Worm (Caenorhabditis elegans) whole organism, L2 larva: ENCODE data around the gene srh-246.

ENCODE experiments used
- F13H6.1 ChIP-seq: sonication (generic microtip); optimal IDR thresholded peaks from 2 replicates; lab custom pipeline; 2016; ENCODE audit warnings: missing genetic modification characterization, missing compliant biosample characterization
- R02D3.7 ChIP-seq: fragments of 150-350 bp; optimal IDR thresholded peaks from 2 replicates; lab custom pipeline; 2014; ENCODE audit warnings: missing biosample characterization, missing genetic modification characterization
- Y55F3AM.14 ChIP-seq: fragments of 200-800 bp; sonication (Bioruptor generic); optimal IDR thresholded peaks from 2 replicates; lab custom pipeline; 2018; ENCODE audit warnings: mild to moderate bottlenecking, missing genetic modification characterization, missing compliant biosample characterization
- ZK546.5 ChIP-seq: sonication (generic microtip); optimal IDR thresholded peaks from 2 replicates; lab custom pipeline; 2017; ENCODE audit warnings: missing biosample characterization, missing genetic modification characterization
- alr-1 ChIP-seq: fragments of 150-350 bp; optimal IDR thresholded peaks from 2 replicates; lab custom pipeline; 2014; ENCODE audit warnings: missing biosample characterization, missing genetic modification characterization
- ama-1 ChIP-seq: fragments of 150-350 bp; optimal IDR thresholded peaks from 2 replicates; lab custom pipeline; 2018; ENCODE audit warnings: inconsistent platforms
- ceh-82 ChIP-seq: fragments of 150-350 bp; optimal IDR thresholded peaks from 2 replicates; lab custom pipeline; 2014; ENCODE audit warnings: missing biosample characterization, missing genetic modification characterization
- crh-2 ChIP-seq: sonication (generic microtip); optimal IDR thresholded peaks from 2 replicates; lab custom pipeline; 2017; ENCODE audit warnings: missing biosample characterization, missing genetic modification characterization
- dmd-4 ChIP-seq: sonication (generic microtip); optimal IDR thresholded peaks from 2 replicates; lab custom pipeline; 2017; ENCODE audit warnings: missing biosample characterization, missing genetic modification characterization
- egl-27 ChIP-seq: sonication (generic microtip); optimal IDR thresholded peaks from 3 replicates; lab custom pipeline; 2017; ENCODE audit warnings: missing biosample characterization, missing genetic modification reagents, missing genetic modification characterization
- elt-3 ChIP-seq: sonication (generic microtip); optimal IDR thresholded peaks from 2 replicates; lab custom pipeline; 2017; ENCODE audit warnings: missing biosample characterization, missing genetic modification characterization
- fos-1 ChIP-seq: fragments of 150-350 bp; optimal IDR thresholded peaks from 2 replicates; lab custom pipeline; 2014; ENCODE audit warnings: missing biosample characterization, missing genetic modification characterization
- gmeb-1 ChIP-seq: fragments of 150-350 bp; optimal IDR thresholded peaks from 2 replicates; lab custom pipeline; 2014; ENCODE audit warnings: missing biosample characterization, missing genetic modification characterization
- lin-13 ChIP-seq: fragments of 150-350 bp; optimal IDR thresholded peaks from 2 replicates; lab custom pipeline; 2014; ENCODE audit warnings: missing biosample characterization, missing genetic modification reagents, missing genetic modification characterization
- lin-39 ChIP-seq: fragments of 150-350 bp; optimal IDR thresholded peaks from 2 replicates; lab custom pipeline; 2014; ENCODE audit warnings: missing biosample characterization, missing genetic modification reagents, missing genetic modification characterization
- lsy-2 ChIP-seq, 2 experiments: fragments of 150-350 bp in 1 of 2; sonication (generic microtip) in 1 of 2; optimal IDR thresholded peaks; 2 replicates each; lab custom pipeline; 2014 to 2017; ENCODE audit warnings: missing biosample characterization in 2 of 2, missing genetic modification characterization in 2 of 2
- mdl-1 ChIP-seq, 2 experiments: fragments of 150-350 bp in 1 of 2; sonication (generic microtip) in 1 of 2; optimal IDR thresholded peaks; 2 replicates each; lab custom pipeline; 2017; ENCODE audit warnings: missing biosample characterization in 2 of 2, missing genetic modification characterization in 2 of 2
- nhr-10 ChIP-seq: sonication (generic microtip); optimal IDR thresholded peaks from 2 replicates; lab custom pipeline; 2017; ENCODE audit warnings: missing biosample characterization, missing genetic modification characterization
- nhr-11 ChIP-seq: fragments of 150-350 bp; optimal IDR thresholded peaks from 2 replicates; lab custom pipeline; 2014; ENCODE audit warnings: missing biosample characterization, missing genetic modification characterization
- nhr-129 ChIP-seq: fragments of 150-350 bp; optimal IDR thresholded peaks from 2 replicates; lab custom pipeline; 2014; ENCODE audit warnings: missing biosample characterization, missing genetic modification characterization
- nhr-21 ChIP-seq: fragments of 150-350 bp; optimal IDR thresholded peaks from 2 replicates; lab custom pipeline; 2014; ENCODE audit warnings: missing biosample characterization, missing genetic modification characterization
- nhr-23 ChIP-seq: fragments of 150-350 bp; optimal IDR thresholded peaks from 2 replicates; lab custom pipeline; 2014; ENCODE audit warnings: missing biosample characterization, missing genetic modification reagents, missing genetic modification characterization
- nhr-237 ChIP-seq: fragments of 150-350 bp; optimal IDR thresholded peaks from 2 replicates; lab custom pipeline; 2014; ENCODE audit warnings: missing biosample characterization, missing genetic modification characterization
- nhr-6 ChIP-seq: fragments of 150-350 bp; optimal IDR thresholded peaks from 2 replicates; lab custom pipeline; 2014; ENCODE audit warnings: missing biosample characterization, missing genetic modification characterization
- peb-1 ChIP-seq: fragments of 150-350 bp; optimal IDR thresholded peaks from 2 replicates; lab custom pipeline; 2014; ENCODE audit warnings: missing biosample characterization, missing genetic modification characterization
- skn-1 ChIP-seq: sonication (generic microtip); optimal IDR thresholded peaks from 2 replicates; lab custom pipeline; 2017; ENCODE audit warnings: missing biosample characterization, missing genetic modification characterization
- sma-3 ChIP-seq: sonication (generic microtip); optimal IDR thresholded peaks from 2 replicates; lab custom pipeline; 2016; ENCODE audit warnings: missing genetic modification reagents, missing genetic modification characterization, missing compliant biosample characterization
- snpc-4 ChIP-seq: fragments of 150-350 bp; optimal IDR thresholded peaks from 2 replicates; lab custom pipeline; 2014; ENCODE audit warnings: missing biosample characterization, missing genetic modification characterization
- unc-55 ChIP-seq: fragments of 150-350 bp; sonication (generic microtip); optimal IDR thresholded peaks from 3 replicates; lab custom pipeline; 2014; ENCODE audit warnings: missing biosample characterization, missing genetic modification reagents, missing genetic modification characterization
- unc-62 ChIP-seq: fragments of 150-350 bp; optimal IDR thresholded peaks from 2 replicates; lab custom pipeline; 2014; ENCODE audit warnings: missing biosample characterization, missing genetic modification reagents, missing genetic modification characterization
- zag-1 ChIP-seq: fragments of 150-350 bp; optimal IDR thresholded peaks from 2 replicates; lab custom pipeline; 2014; ENCODE audit warnings: missing biosample characterization, missing genetic modification characterization
- ztf-11 ChIP-seq: sonication (generic microtip); optimal IDR thresholded peaks from 2 replicates; lab custom pipeline; 2017; ENCODE audit warnings: missing biosample characterization, missing genetic modification characterization
- ztf-4 ChIP-seq: fragments of 150-350 bp; optimal IDR thresholded peaks from 2 replicates; lab custom pipeline; 2014; ENCODE audit warnings: missing biosample characterization, missing genetic modification characterization

srh-246 gene

DNA sequence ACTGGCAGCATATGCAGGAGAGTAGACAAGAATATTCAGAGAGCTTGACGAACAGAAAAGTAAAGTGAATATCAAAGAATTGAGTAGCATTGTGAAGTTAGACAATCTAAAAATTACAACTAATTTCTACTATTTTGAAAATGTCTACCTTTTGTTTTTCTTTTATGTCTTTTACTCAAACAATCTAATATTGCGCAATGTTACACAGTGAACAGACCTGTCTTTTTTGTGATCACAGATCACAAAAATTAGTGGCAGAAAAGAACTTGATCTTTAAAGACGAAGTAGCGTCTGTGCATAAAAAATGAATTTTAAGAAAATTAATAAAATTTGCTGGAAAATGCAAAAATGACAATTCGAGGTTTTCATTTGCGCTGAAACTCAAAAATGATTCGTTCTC, 41.5 kb upstream of the srh-246 start:
- no peak for TF ChIP-seq nhr-6 (tag; lab: Kevin White, UChicago)
- no peak for TF ChIP-seq R02D3.7 (tag; lab: Kevin White, UChicago)
- TF ChIP-seq mdl-1 (tag; optimal IDR thresholded peaks at IDR 0.05; lab: Kevin White, UChicago), result no peak
- no peak for TF ChIP-seq nhr-21 (tag; lab: Kevin White, UChicago)
- TF ChIP-seq lin-13, result no peak
- no peak for TF ChIP-seq nhr-23 (tag; lab: Kevin White, UChicago)
- no peak for TF ChIP-seq crh-2
- no peak for TF ChIP-seq fos-1

DNA sequence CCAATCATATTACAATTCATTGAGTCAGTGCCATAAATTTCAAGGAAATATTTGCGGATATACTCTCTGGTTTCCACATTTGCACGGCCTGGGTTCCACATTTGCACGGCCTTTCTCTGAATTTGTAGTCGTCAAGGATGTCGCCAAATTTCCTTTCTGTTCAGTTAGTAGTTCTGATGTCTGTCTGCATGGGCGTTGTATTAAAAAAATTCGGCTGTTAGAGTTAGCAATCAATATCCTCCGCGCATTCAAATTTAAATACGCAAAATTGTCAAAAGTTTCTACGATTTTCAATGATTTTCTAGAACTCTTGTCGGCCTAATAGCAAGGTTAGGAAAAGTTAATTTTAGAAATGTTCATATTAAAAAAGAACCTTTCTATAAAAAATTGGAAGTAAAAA, 38.3 kb upstream of the srh-246 start, which contains the start of gene srj-52:
srj-52 (minus strand) TSS at position 101 of the 400 bp plus-strand sequence.
- TF ChIP-seq nhr-237 (tag; lab: Kevin White, UChicago) (no peak), crh-2 (no peak), unc-55 (GFP tag; lab: Kevin White, UChicago) (no peak), nhr-23 (tag; lab: Kevin White, UChicago) (no peak), ztf-4 (tag; lab: Kevin White, UChicago) (no peak), snpc-4 (tag; lab: Kevin White, UChicago) (no peak), nhr-21 (tag; lab: Kevin White, UChicago) (no peak), unc-62 (no peak), nhr-129 (no peak)

DNA sequence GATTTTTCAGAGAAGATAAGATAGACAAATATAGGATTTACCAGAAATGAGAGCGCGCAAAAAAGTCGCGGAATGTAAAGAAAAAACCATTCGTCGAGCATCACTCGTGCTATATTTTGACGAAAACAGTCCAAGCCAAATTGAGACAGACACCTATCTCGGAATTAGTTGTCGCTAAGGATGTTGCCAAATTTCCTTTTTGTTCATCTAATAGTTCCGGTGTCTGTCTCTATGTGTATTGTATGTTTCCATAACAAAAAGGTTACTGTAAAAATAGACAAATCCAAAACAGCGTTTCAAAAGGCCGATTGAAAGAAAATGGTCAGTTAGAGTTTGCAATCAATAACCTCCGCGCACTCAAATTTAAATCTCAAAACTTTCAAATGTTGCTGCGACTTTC, 37.0 kb upstream of the srh-246 start, which contains the start of gene srj-53:
srj-53 (minus strand) TSS at position 101 of the 400 bp plus-strand sequence.
- no peak for TF ChIP-seq mdl-1 (tag; optimal IDR thresholded peaks at IDR 0.05; lab: Kevin White, UChicago)
- no peak for TF ChIP-seq skn-1 (tag; lab: Kevin White, UChicago)
- no peak for TF ChIP-seq lin-13
- TF ChIP-seq snpc-4 (tag; lab: Kevin White, UChicago), result no peak
- TF ChIP-seq unc-62, result no peak
- no peak for TF ChIP-seq ZK546.5 (tag; lab: Kevin White, UChicago)
- TF ChIP-seq Y55F3AM.14 (GFP tag; lab: Kevin White, UChicago), result no peak
- no peak for TF ChIP-seq elt-3 (tag; lab: Kevin White, UChicago)
- TF ChIP-seq R02D3.7 (tag; lab: Kevin White, UChicago), result no peak
- no peak for TF ChIP-seq dmd-4 (tag; lab: Kevin White, UChicago)
- no peak for TF ChIP-seq nhr-11 (tag; lab: Kevin White, UChicago)
- TF ChIP-seq zag-1, result no peak
- TF ChIP-seq nhr-23 (tag; lab: Kevin White, UChicago), result no peak
- TF ChIP-seq nhr-10 (tag; lab: Kevin White, UChicago), result no peak
- TF ChIP-seq ztf-11 (tag; lab: Kevin White, UChicago), result no peak
- TF ChIP-seq gmeb-1 (tag; lab: Kevin White, UChicago), result no peak
- TF ChIP-seq alr-1, result no peak
- no peak for TF ChIP-seq sma-3 (GFP tag; lab: Kevin White, UChicago)

DNA sequence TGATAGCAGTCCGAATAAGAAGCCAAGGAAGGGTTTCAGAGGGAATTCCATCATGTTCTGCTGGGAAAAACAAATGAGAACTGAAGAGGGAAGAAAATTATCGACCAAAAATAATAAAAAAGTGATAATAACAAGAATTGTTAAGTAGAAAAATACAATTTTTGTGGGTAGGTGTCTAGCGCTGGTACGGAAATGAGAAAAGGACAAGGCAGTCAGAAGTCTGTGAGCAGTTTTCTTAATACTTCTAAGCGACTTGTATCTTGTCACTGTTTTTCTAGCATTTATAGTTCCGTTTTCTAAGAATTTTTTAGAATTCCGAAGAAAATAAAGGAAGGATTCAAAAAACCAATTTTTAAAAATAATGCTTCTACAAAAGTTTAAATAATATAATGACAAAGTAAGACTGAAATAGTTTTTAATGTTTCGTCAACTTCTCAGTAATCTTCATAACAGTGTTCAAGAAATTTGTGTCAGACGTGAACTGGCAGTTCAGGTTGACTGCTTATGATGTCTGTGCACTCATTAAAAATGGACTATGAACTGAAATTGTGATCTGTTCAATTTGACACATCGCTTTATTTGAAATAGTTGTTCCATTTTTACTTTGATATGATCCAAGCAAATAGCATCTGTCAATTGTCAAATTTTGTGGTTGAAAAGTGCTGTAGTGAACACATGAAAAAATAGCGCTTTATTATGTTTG, 35.3 kb upstream of the srh-246 start, which contains the start of gene srx-4:
srx-4 (minus strand) TSS at position 51 of the 703 bp plus-strand sequence.
- no peak for TF ChIP-seq unc-55 (GFP tag; lab: Kevin White, UChicago)
- TF ChIP-seq ceh-82 (tag; lab: Kevin White, UChicago), result no peak
- no peak for TF ChIP-seq lsy-2 (tag; optimal IDR thresholded peaks at IDR 0.05; lab: Kevin White, UChicago)

DNA sequence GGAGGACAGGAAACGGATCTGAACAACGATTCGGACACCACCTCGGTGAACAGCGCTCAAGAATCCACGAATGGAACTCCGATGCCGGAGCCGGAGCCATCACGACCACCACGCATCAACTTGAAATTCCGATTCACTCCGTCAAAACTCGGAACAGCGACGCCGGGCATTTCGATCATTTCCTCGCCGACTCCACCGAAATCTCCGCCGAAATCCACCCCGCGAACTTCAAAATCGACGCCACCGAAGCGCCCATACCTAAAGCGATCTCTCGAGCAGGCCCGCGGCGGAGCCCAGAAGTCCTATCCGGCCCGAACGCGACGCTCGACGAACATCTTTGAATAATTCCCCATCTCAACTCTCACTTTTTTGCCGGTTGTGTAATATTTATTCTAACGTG, 32.0 kb upstream of the srh-246 start:
- TF ChIP-seq lin-39 (no peak), F13H6.1 (tag; lab: Kevin White, UChicago) (no peak), lsy-2 (tag; optimal IDR thresholded peaks at IDR 0.05; lab: Kevin White, UChicago) (no peak)

DNA sequence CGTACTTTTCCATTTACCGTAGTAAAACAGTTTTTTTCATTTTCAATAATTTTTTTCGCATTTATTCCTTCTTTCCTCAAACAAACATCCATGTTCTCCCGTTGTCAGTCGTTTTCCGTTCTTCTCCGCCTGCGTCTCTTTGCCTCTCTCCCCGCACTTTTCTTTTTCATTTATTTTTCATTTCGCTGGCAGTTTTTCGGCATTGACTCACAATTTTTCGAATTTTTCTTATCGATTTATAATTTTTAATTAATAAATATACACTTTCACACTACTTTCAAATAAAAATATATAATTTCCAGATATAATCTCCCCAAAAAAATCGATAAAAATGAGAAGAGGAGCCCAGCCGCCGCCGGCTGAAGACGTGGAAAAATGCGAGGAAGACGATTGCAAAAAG, 29.8 kb upstream of the srh-246 start, which contains the start of gene H25P19.1:
H25P19.1 (plus strand) TSS at position 301 of the 400 bp plus-strand sequence.
- TF ChIP-seq egl-27 (tag; lab: Kevin White, UChicago), result no peak
- no peak for TF ChIP-seq elt-3 (tag; lab: Kevin White, UChicago)
- TF ChIP-seq ztf-4 (tag; lab: Kevin White, UChicago), result no peak
- TF ChIP-seq alr-1, result no peak
- TF ChIP-seq Y55F3AM.14 (GFP tag; lab: Kevin White, UChicago), result no peak
- TF ChIP-seq ama-1 (lab: Kevin White, UChicago), result no peak
- TF ChIP-seq nhr-23 (tag; lab: Kevin White, UChicago), result no peak
- no peak for TF ChIP-seq snpc-4 (tag; lab: Kevin White, UChicago)
- no peak for TF ChIP-seq peb-1 (tag; lab: Kevin White, UChicago)
